Fruit fly (Drosophila melanogaster) whole organism, embryonic: ENCODE results near the gene Ir31a.

Experiments used
- Aef1 ChIP-seq: fragments of 200-800 bp; sonication (Bioruptor generic); IDR thresholded peaks from 3 replicates; pipeline ENCODE4 v1.3.6; 2022; ENCODE audit warnings: missing biosample characterization, missing genetic modification characterization
- B-H2 ChIP-seq: fragments of 200-800 bp; sonication (Bioruptor generic); optimal IDR thresholded peaks from 2 replicates; lab custom pipeline; 2018; ENCODE audit warnings: missing biosample characterization, mild to moderate bottlenecking, missing genetic modification characterization
- CG1024 ChIP-seq: fragments of 200-800 bp; sonication (Bioruptor generic); IDR thresholded peaks from 2 replicates; pipeline ENCODE4 v1.3.6; 2022; ENCODE audit warnings: missing biosample characterization, missing genetic modification characterization
- CG10274 ChIP-seq: fragments of 200-800 bp; sonication (Bioruptor generic); optimal IDR thresholded peaks from 3 replicates; lab custom pipeline; 2017; ENCODE audit warnings: missing biosample characterization, mild to moderate bottlenecking, missing genetic modification characterization
- CG10321 ChIP-seq: fragments of 200-800 bp; sonication (Bioruptor generic); IDR thresholded peaks from 2 replicates; pipeline ENCODE4 v1.3.6; 2022; ENCODE audit warnings: missing biosample characterization, missing genetic modification characterization
- CG10654 ChIP-seq: fragments of 200-800 bp; sonication (Bioruptor generic); optimal IDR thresholded peaks from 2 replicates; lab custom pipeline; 2016; ENCODE audit warnings: missing biosample characterization, missing genetic modification characterization
- CG11695 ChIP-seq: fragments of 200-800 bp; sonication (Bioruptor generic); IDR thresholded peaks from 3 replicates; pipeline ENCODE4 v1.3.6; 2022; ENCODE audit warnings: missing biosample characterization, missing genetic modification characterization
- CG1233 ChIP-seq: fragments of 200-800 bp; sonication (Bioruptor generic); optimal IDR thresholded peaks from 4 replicates; lab custom pipeline; 2018; ENCODE audit warnings: missing biosample characterization, mild to moderate bottlenecking, missing genetic modification characterization
- CG13123 ChIP-seq: fragments of 200-800 bp; sonication (Bioruptor generic); optimal IDR thresholded peaks from 2 replicates; lab custom pipeline; 2016; ENCODE audit warnings: missing biosample characterization, missing genetic modification characterization
- CG13287 ChIP-seq: fragments of 200-800 bp; sonication (Bioruptor generic); IDR thresholded peaks from 2 replicates; pipeline ENCODE4 v1.3.6; 2022; ENCODE audit warnings: missing biosample characterization, missing genetic modification characterization; ENCODE audit not compliant: partially characterized antibody
- CG1603 ChIP-seq: fragments of 200-800 bp; sonication (Bioruptor generic); optimal IDR thresholded peaks from 2 replicates; lab custom pipeline; 2019; ENCODE audit warnings: missing biosample characterization, mild to moderate bottlenecking, missing genetic modification characterization, moderate library complexity
- CG16813 ChIP-seq: fragments of 200-800 bp; sonication (Bioruptor generic); IDR thresholded peaks from 3 replicates; pipeline ENCODE4 v1.3.6; 2022; ENCODE audit warnings: missing biosample characterization, missing genetic modification characterization; ENCODE audit not compliant: partially characterized antibody
- CG17568 ChIP-seq: fragments of 200-800 bp; sonication (Bioruptor generic); optimal IDR thresholded peaks from 2 replicates; lab custom pipeline; 2018; ENCODE audit warnings: missing biosample characterization, mild to moderate bottlenecking, missing genetic modification characterization, moderate library complexity
- CG18262 ChIP-seq: fragments of 200-800 bp; optimal IDR thresholded peaks from 3 replicates; lab custom pipeline; 2019; ENCODE audit warnings: missing biosample characterization, mild to moderate bottlenecking, missing genetic modification characterization, moderate library complexity
- CG2120 ChIP-seq: fragments of 200-800 bp; sonication (Bioruptor generic); optimal IDR thresholded peaks from 3 replicates; lab custom pipeline; 2016; ENCODE audit warnings: missing biosample characterization, missing genetic modification characterization
- CG2678 ChIP-seq: fragments of 200-800 bp; sonication (Bioruptor generic); optimal IDR thresholded peaks from 3 replicates; lab custom pipeline; 2019; ENCODE audit warnings: missing biosample characterization, mild to moderate bottlenecking, missing genetic modification characterization, moderate library complexity
- CG2875 ChIP-seq: fragments of 200-800 bp; sonication (Bioruptor generic); optimal IDR thresholded peaks from 2 replicates; lab custom pipeline; 2017; ENCODE audit warnings: missing biosample characterization, mild to moderate bottlenecking, missing genetic modification characterization, missing genetic modification reagents
- CG30431 ChIP-seq: fragments of 200-800 bp; sonication (Bioruptor generic); optimal IDR thresholded peaks from 2 replicates; lab custom pipeline; 2017; ENCODE audit warnings: missing biosample characterization, missing genetic modification characterization
- CG3065 ChIP-seq: fragments of 200-800 bp; sonication (Bioruptor generic); optimal IDR thresholded peaks from 2 replicates; lab custom pipeline; 2016; ENCODE audit warnings: missing biosample characterization, missing genetic modification characterization
- CG3281 ChIP-seq: fragments of 200-800 bp; sonication (Bioruptor generic); optimal IDR thresholded peaks from 3 replicates; lab custom pipeline; 2017; ENCODE audit warnings: missing biosample characterization, mild to moderate bottlenecking, missing genetic modification characterization
- CG34422 ChIP-seq: fragments of 200-800 bp; sonication (Bioruptor generic); IDR thresholded peaks from 3 replicates; pipeline ENCODE4 v1.3.6; 2022; ENCODE audit warnings: missing biosample characterization, missing genetic modification characterization
- CG4730 ChIP-seq: fragments of 200-800 bp; sonication (Bioruptor generic); IDR thresholded peaks from 2 replicates; pipeline ENCODE4 v1.3.6; 2022; ENCODE audit warnings: missing biosample characterization, missing genetic modification characterization
- CG4854 ChIP-seq: fragments of 200-800 bp; sonication (Bioruptor generic); optimal IDR thresholded peaks from 2 replicates; lab custom pipeline; 2016; ENCODE audit warnings: missing biosample characterization, missing genetic modification characterization, inconsistent platforms
- CG6813 ChIP-seq: fragments of 200-800 bp; sonication (Bioruptor generic); optimal IDR thresholded peaks from 2 replicates; lab custom pipeline; 2017; ENCODE audit warnings: missing biosample characterization, missing genetic modification characterization, mild to moderate bottlenecking, moderate library complexity, missing genetic modification reagents
- CG7556 ChIP-seq: fragments of 200-800 bp; sonication (Bioruptor generic); optimal IDR thresholded peaks from 2 replicates; lab custom pipeline; 2017; ENCODE audit warnings: missing biosample characterization, mild to moderate bottlenecking, missing genetic modification characterization
- CG8388 ChIP-seq: fragments of 200-800 bp; sonication (Bioruptor generic); optimal IDR thresholded peaks from 2 replicates; lab custom pipeline; 2019; ENCODE audit warnings: missing biosample characterization, mild to moderate bottlenecking, missing genetic modification characterization, moderate library complexity
- CTCF ChIP-seq: fragments of 200-800 bp; sonication (Bioruptor generic); optimal IDR thresholded peaks from 2 replicates; lab custom pipeline; 2017; ENCODE audit warnings: missing biosample characterization, mild to moderate bottlenecking, missing genetic modification characterization, moderate library complexity
- D19A ChIP-seq: fragments of 200-800 bp; optimal IDR thresholded peaks from 3 replicates; lab custom pipeline; 2019; ENCODE audit warnings: missing biosample characterization, mild to moderate bottlenecking, missing genetic modification characterization, moderate library complexity
- HLHmδ ChIP-seq: fragments of 200-800 bp; sonication (Bioruptor generic); optimal IDR thresholded peaks from 2 replicates; lab custom pipeline; 2018; ENCODE audit warnings: missing biosample characterization, mild to moderate bottlenecking, missing genetic modification characterization, moderate library complexity
- Hand ChIP-seq: fragments of 200-800 bp; sonication (Bioruptor generic); optimal IDR thresholded peaks from 2 replicates; lab custom pipeline; 2017; ENCODE audit warnings: mild to moderate bottlenecking, missing biosample characterization, missing genetic modification reagents, missing genetic modification characterization
- Hsf ChIP-seq: fragments of 200-800 bp; sonication (Bioruptor generic); optimal IDR thresholded peaks from 3 replicates; lab custom pipeline; 2016; ENCODE audit warnings: missing biosample characterization, missing genetic modification characterization
- Lhr ChIP-seq: fragments of 200-800 bp; sonication (Bioruptor generic); optimal IDR thresholded peaks from 3 replicates; lab custom pipeline; 2017; ENCODE audit warnings: mild to moderate bottlenecking, missing biosample characterization, missing genetic modification reagents, missing genetic modification characterization
- MESR4 ChIP-seq: fragments of 200-800 bp; sonication (Bioruptor generic); optimal IDR thresholded peaks from 2 replicates; lab custom pipeline; 2018; ENCODE audit warnings: missing biosample characterization, mild to moderate bottlenecking, missing genetic modification characterization, moderate library complexity
- Oli ChIP-seq: fragments of 200-800 bp; sonication (Bioruptor generic); optimal IDR thresholded peaks from 2 replicates; lab custom pipeline; 2018; ENCODE audit warnings: missing biosample characterization, mild to moderate bottlenecking, missing genetic modification characterization, moderate library complexity
- Pdp1 ChIP-seq, 2 experiments: fragments of 200-800 bp; sonication (Bioruptor generic); optimal IDR thresholded peaks; 3 replicates each; lab custom pipeline; 2016; ENCODE audit warnings: missing biosample characterization in 2 of 2, missing genetic modification characterization in 2 of 2, mild to moderate bottlenecking in 1 of 2, moderate library complexity in 1 of 2
- Sox102F ChIP-seq: fragments of 200-800 bp; sonication (Bioruptor generic); optimal IDR thresholded peaks from 2 replicates; lab custom pipeline; 2018; ENCODE audit warnings: missing biosample characterization, mild to moderate bottlenecking, missing genetic modification characterization, moderate library complexity
- ab ChIP-seq: fragments of 200-800 bp; sonication (Bioruptor generic); optimal IDR thresholded peaks from 2 replicates; lab custom pipeline; 2016; ENCODE audit warnings: missing biosample characterization, missing genetic modification characterization
- bbx ChIP-seq: fragments of 200-800 bp; sonication (Bioruptor generic); IDR thresholded peaks from 2 replicates; pipeline ENCODE4 v1.3.6; 2022; ENCODE audit warnings: missing biosample characterization, missing genetic modification characterization; ENCODE audit not compliant: partially characterized antibody
- bowl ChIP-seq: fragments of 200-800 bp; sonication (Bioruptor generic); IDR thresholded peaks from 2 replicates; pipeline ENCODE4 v1.3.6; 2022; ENCODE audit warnings: missing biosample characterization, missing genetic modification characterization
- gt ChIP-seq: fragments of 200-800 bp; sonication (Bioruptor generic); IDR thresholded peaks from 2 replicates; pipeline ENCODE4 v1.3.6; 2022; ENCODE audit warnings: missing biosample characterization, missing genetic modification characterization
- ind ChIP-seq: fragments of 200-800 bp; sonication (Bioruptor generic); optimal IDR thresholded peaks from 3 replicates; lab custom pipeline; 2016; ENCODE audit warnings: missing biosample characterization, missing genetic modification characterization
- insv ChIP-seq, 2 experiments: fragments of 200-800 bp; sonication (Bioruptor generic); optimal IDR thresholded peaks; 3 replicates each; lab custom pipeline; 2016 to 2018; ENCODE audit warnings: missing biosample characterization in 2 of 2, missing genetic modification characterization in 2 of 2
- sens-2 ChIP-seq: fragments of 200-800 bp; sonication (Bioruptor generic); IDR thresholded peaks from 2 replicates; pipeline ENCODE4 v1.3.6; 2022; ENCODE audit warnings: missing biosample characterization, missing genetic modification characterization
- slou ChIP-seq: fragments of 200-800 bp; sonication (Bioruptor generic); optimal IDR thresholded peaks from 3 replicates; lab custom pipeline; 2016; ENCODE audit warnings: missing biosample characterization, missing genetic modification characterization
- tgo ChIP-seq: fragments of 200-800 bp; sonication (Bioruptor generic); IDR thresholded peaks from 3 replicates; pipeline ENCODE4 v1.3.6; 2022; ENCODE audit warnings: missing biosample characterization, missing genetic modification characterization
- vfl ChIP-seq: fragments of 200-800 bp; sonication (Bioruptor generic); optimal IDR thresholded peaks from 2 replicates; lab custom pipeline; 2016; ENCODE audit warnings: missing biosample characterization, missing genetic modification characterization
- zfh1 ChIP-seq: fragments of 200-800 bp; sonication (Bioruptor generic); IDR thresholded peaks from 3 replicates; pipeline ENCODE4 v1.3.6; 2022; ENCODE audit warnings: missing biosample characterization, missing genetic modification characterization

The Ir31a gene

dm6 chr2L:10430802-10431476 lies 25.6 kb downstream of the Ir31a start, which contains the start of the genes Bug22 and TfIIB (continued):
- TF ChIP-seq B-H2 (GFP tag; lab: Kevin White, UChicago) (peak; percentile 76), CG2875 (GFP tag; lab: Kevin White, UChicago) (no peak), CG2678 (tag; lab: Kevin White, UChicago) (no peak), CG3281 (GFP tag; lab: Kevin White, UChicago) (peak; percentile 65), CG4730 (peak; percentile 32; the same call in 1 of the 2 replicates), Hand (GFP tag; lab: Kevin White, UChicago) (no peak), sens-2 (GFP tag; lab: Robert Waterston, UW) (no peak), CG8388 (GFP tag; lab: Kevin White, UChicago) (peak; percentile 45), CG10274 (GFP tag; lab: Kevin White, UChicago) (no peak), MESR4 (GFP tag; lab: Kevin White, UChicago) (peak; percentile 45), Hsf (GFP tag; lab: Kevin White, UChicago) (peak; percentile 74), CTCF (no peak), CG10321 (GFP tag; lab: Robert Waterston, UW) (no peak), Lhr (GFP tag; lab: Kevin White, UChicago) (peak; percentile 26), tgo (GFP tag; lab: Robert Waterston, UW) (peak; percentile 74), CG13123 (GFP tag; lab: Kevin White, UChicago) (peak; percentile 65), CG13287 (GFP tag; lab: Robert Waterston, UW) (peak; percentile 47), Sox102F (GFP tag; lab: Kevin White, UChicago) (no peak), CG1024 (peak; percentile 73), CG4854 (GFP tag; lab: Kevin White, UChicago) (peak; percentile 51), HLHmδ (GFP tag; lab: Kevin White, UChicago) (peak; percentile 30), CG1233 (GFP tag; lab: Kevin White, UChicago) (peak; percentile 66), slou (GFP tag; lab: Kevin White, UChicago) (peak; percentile 62), CG18262 (tag; lab: Kevin White, UChicago) (peak; percentile 72), Pdp1 (GFP tag; optimal IDR thresholded peaks at IDR 0.05; lab: Kevin White, UChicago) (peak; percentile 57 to 93), CG7556 (GFP tag; lab: Kevin White, UChicago) (peak; percentile 69), Aef1 (peak; percentile 66; the same call in 2 of the 3 replicates), D19A (tag; lab: Kevin White, UChicago) (no peak), vfl (GFP tag; lab: Kevin White, UChicago) (peak; percentile 68), ind (GFP tag; lab: Kevin White, UChicago) (peak; percentile 74), bowl (GFP tag; lab: Robert Waterston, UW) (no peak), insv (GFP tag; optimal IDR thresholded peaks at IDR 0.05; lab: Kevin White, UChicago) (peak in 1 of 2 experiments; percentile 37), zfh1 (GFP tag; lab: Robert Waterston, UW) (peak; percentile 78), CG34422 (peak; percentile 72), gt (GFP tag; lab: Robert Waterston, UW) (no peak), CG11695 (GFP tag; lab: Robert Waterston, UW) (no peak), CG17568 (GFP tag; lab: Kevin White, UChicago) (no peak), ab (GFP tag; lab: Kevin White, UChicago) (no peak), CG30431 (GFP tag; lab: Kevin White, UChicago) (no peak), CG6813 (no peak), Oli (tag; lab: Kevin White, UChicago) (no peak), CG10654 (GFP tag; lab: Kevin White, UChicago) (peak; percentile 50), CG16813 (GFP tag; lab: Robert Waterston, UW) (0 out of 3 replicates have a peak, but pooled peaks have one; percentile 36), CG1603 (tag; lab: Kevin White, UChicago) (peak; percentile 99), CG2120 (GFP tag; lab: Kevin White, UChicago) (peak; percentile 86), bbx (0 out of 2 replicates have a peak, but pooled peaks have one; percentile 15), CG3065 (GFP tag; lab: Kevin White, UChicago) (peak; percentile 12)
